Worm (Caenorhabditis elegans) whole organism, mixed stage, embryonic: ENCODE measurements around the gene tag-297.

Experiments
- M03D4.4 ChIP-seq: sonication (generic microtip); optimal IDR thresholded peaks from 2 replicates; lab custom pipeline; 2017; ENCODE audit warnings: mild to moderate bottlenecking, missing genetic modification characterization, missing compliant biosample characterization
- bed-3 ChIP-seq: fragments of 200-800 bp; sonication (Bioruptor generic); optimal IDR thresholded peaks from 3 replicates; lab custom pipeline; 2018; ENCODE audit warnings: mild to moderate bottlenecking, missing genetic modification characterization, moderate library complexity, missing compliant biosample characterization
- blmp-1 ChIP-seq: fragments of 150-350 bp; optimal IDR thresholded peaks from 2 replicates; lab custom pipeline; 2014; ENCODE audit warnings: missing biosample characterization, missing genetic modification characterization
- ceh-39 ChIP-seq: fragments of 150-350 bp; optimal IDR thresholded peaks from 2 replicates; lab custom pipeline; 2014; ENCODE audit warnings: missing biosample characterization, missing genetic modification characterization
- ceh-43 ChIP-seq: fragments of 200-800 bp; sonication (Bioruptor generic); optimal IDR thresholded peaks from 2 replicates; lab custom pipeline; 2018; ENCODE audit warnings: mild to moderate bottlenecking, missing genetic modification characterization, moderate library complexity, missing compliant biosample characterization
- ceh-83 ChIP-seq: fragments of 200-800 bp; sonication (Bioruptor generic); optimal IDR thresholded peaks from 2 replicates; lab custom pipeline; 2018; ENCODE audit warnings: mild to moderate bottlenecking, missing genetic modification characterization, missing compliant biosample characterization
- ces-1 ChIP-seq: fragments of 150-350 bp; optimal IDR thresholded peaks from 2 replicates; lab custom pipeline; 2014; ENCODE audit warnings: missing biosample characterization, missing genetic modification reagents, missing genetic modification characterization
- cnd-1 ChIP-seq: fragments of 200-800 bp; sonication (Bioruptor generic); optimal IDR thresholded peaks from 2 replicates; lab custom pipeline; 2018; ENCODE audit warnings: mild to moderate bottlenecking, missing genetic modification characterization, missing compliant biosample characterization
- drap-1 ChIP-seq: fragments of 200-800 bp; sonication (Bioruptor generic); optimal IDR thresholded peaks from 3 replicates; lab custom pipeline; 2018; ENCODE audit warnings: mild to moderate bottlenecking, missing genetic modification characterization, missing compliant biosample characterization
- elt-1 ChIP-seq: sonication (generic microtip); optimal IDR thresholded peaks from 2 replicates; lab custom pipeline; 2017; ENCODE audit warnings: missing genetic modification characterization, mild to moderate bottlenecking, missing compliant biosample characterization, antibody characterized with exemption, moderate library complexity, borderline replicate concordance; ENCODE audit not compliant: insufficient read depth
- elt-3 ChIP-seq: fragments of 150-350 bp; optimal IDR thresholded peaks from 2 replicates; lab custom pipeline; 2014; ENCODE audit warnings: missing biosample characterization, missing genetic modification characterization
- flh-1 ChIP-seq: fragments of 200-800 bp; sonication (Bioruptor generic); optimal IDR thresholded peaks from 2 replicates; lab custom pipeline; 2018; ENCODE audit warnings: mild to moderate bottlenecking, missing genetic modification characterization, moderate library complexity, missing compliant biosample characterization
- ham-2 ChIP-seq: fragments of 200-800 bp; sonication (Bioruptor generic); optimal IDR thresholded peaks from 2 replicates; lab custom pipeline; 2018; ENCODE audit warnings: mild to moderate bottlenecking, missing genetic modification characterization, missing compliant biosample characterization
- hlh-1 ChIP-seq: fragments of 150-350 bp; optimal IDR thresholded peaks from 2 replicates; lab custom pipeline; 2014; ENCODE audit warnings: missing biosample characterization, missing genetic modification reagents, missing genetic modification characterization
- lin-13 ChIP-seq: fragments of 150-350 bp; optimal IDR thresholded peaks from 2 replicates; lab custom pipeline; 2014; ENCODE audit warnings: missing biosample characterization, missing genetic modification characterization
- lin-32 ChIP-seq: fragments of 200-800 bp; sonication (Bioruptor generic); optimal IDR thresholded peaks from 2 replicates; lab custom pipeline; 2018; ENCODE audit warnings: mild to moderate bottlenecking, missing genetic modification characterization, missing compliant biosample characterization
- lsy-2 ChIP-seq: fragments of 150-350 bp; optimal IDR thresholded peaks from 2 replicates; lab custom pipeline; 2014; ENCODE audit warnings: missing biosample characterization, missing genetic modification characterization
- mab-5 ChIP-seq: fragments of 150-350 bp; optimal IDR thresholded peaks from 2 replicates; lab custom pipeline; 2014; ENCODE audit warnings: missing biosample characterization, missing genetic modification characterization
- mep-1 ChIP-seq: fragments of 150-350 bp; optimal IDR thresholded peaks from 2 replicates; lab custom pipeline; 2017; ENCODE audit warnings: missing biosample characterization, missing genetic modification reagents, missing genetic modification characterization, inconsistent platforms
- mls-2 ChIP-seq: sonication (generic microtip); optimal IDR thresholded peaks from 2 replicates; lab custom pipeline; 2016; ENCODE audit warnings: mild to moderate bottlenecking, missing genetic modification characterization, moderate library complexity, missing compliant biosample characterization
- nhr-2 ChIP-seq: fragments of 150-350 bp; optimal IDR thresholded peaks from 2 replicates; lab custom pipeline; 2014; ENCODE audit warnings: missing biosample characterization, missing genetic modification characterization
- nhr-237 ChIP-seq: fragments of 150-350 bp; optimal IDR thresholded peaks from 2 replicates; lab custom pipeline; 2014; ENCODE audit warnings: missing biosample characterization, missing genetic modification characterization
- nhr-28 ChIP-seq: fragments of 150-350 bp; optimal IDR thresholded peaks from 2 replicates; lab custom pipeline; 2014; ENCODE audit warnings: missing biosample characterization, missing genetic modification characterization
- nhr-76 ChIP-seq: sonication (generic microtip); optimal IDR thresholded peaks from 2 replicates; lab custom pipeline; 2017; ENCODE audit warnings: missing biosample characterization, missing genetic modification characterization
- sem-2 ChIP-seq: fragments of 200-800 bp; sonication (Bioruptor generic); optimal IDR thresholded peaks from 2 replicates; lab custom pipeline; 2018; ENCODE audit warnings: mild to moderate bottlenecking, missing genetic modification characterization, missing compliant biosample characterization
- snpc-4 ChIP-seq: fragments of 150-350 bp; optimal IDR thresholded peaks from 2 replicates; lab custom pipeline; 2014; ENCODE audit warnings: missing biosample characterization, missing genetic modification characterization
- tbx-8 ChIP-seq: fragments of 200-800 bp; sonication (Bioruptor generic); optimal IDR thresholded peaks from 2 replicates; lab custom pipeline; 2018; ENCODE audit warnings: mild to moderate bottlenecking, missing genetic modification characterization, moderate library complexity, missing compliant biosample characterization
- unc-120 ChIP-seq: sonication (generic microtip); optimal IDR thresholded peaks from 2 replicates; lab custom pipeline; 2017; ENCODE audit warnings: missing genetic modification characterization, missing compliant biosample characterization; ENCODE audit not compliant: poor library complexity, severe bottlenecking
- unc-39 ChIP-seq: fragments of 150-350 bp; optimal IDR thresholded peaks from 2 replicates; lab custom pipeline; 2014; ENCODE audit warnings: missing biosample characterization, missing genetic modification characterization
- unc-62 ChIP-seq: fragments of 150-350 bp; optimal IDR thresholded peaks from 2 replicates; lab custom pipeline; 2014; ENCODE audit warnings: missing biosample characterization, missing genetic modification reagents, missing genetic modification characterization
- zip-8 ChIP-seq: fragments of 150-350 bp; optimal IDR thresholded peaks from 2 replicates; lab custom pipeline; 2014; ENCODE audit warnings: missing biosample characterization, missing genetic modification characterization
- ztf-11 ChIP-seq: fragments of 150-350 bp; optimal IDR thresholded peaks from 2 replicates; lab custom pipeline; 2014; ENCODE audit warnings: missing biosample characterization, missing genetic modification characterization

tag-297 gene

DNA sequence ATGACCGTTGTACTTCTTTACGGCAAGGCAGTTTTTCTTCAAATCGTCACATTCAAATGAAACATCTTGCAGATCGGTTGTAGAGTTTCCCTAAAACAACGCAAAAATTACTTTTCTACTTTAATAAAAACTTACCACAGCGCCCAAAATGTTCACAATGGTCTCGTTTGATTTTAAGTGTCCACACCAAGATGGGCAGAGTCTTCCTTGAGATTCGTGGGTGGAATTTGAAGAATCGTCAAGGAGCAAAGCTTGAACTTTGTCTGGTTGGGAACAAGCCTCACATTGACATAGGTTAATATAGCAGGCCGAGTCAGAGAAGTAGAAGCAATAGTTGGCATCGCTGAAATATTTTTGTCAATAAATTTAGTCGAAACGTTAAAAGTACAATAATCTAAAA, 22.4 kb upstream of the tag-297 start:
- TF ChIP-seq elt-3 (tag; lab: Kevin White, UChicago) (no peak), lin-13 (tag; lab: Kevin White, UChicago) (no peak), hlh-1 (tag; lab: Kevin White, UChicago) (no peak), ztf-11 (tag; lab: Kevin White, UChicago) (no peak), lsy-2 (no peak), unc-62 (no peak), unc-39 (no peak), snpc-4 (tag; lab: Kevin White, UChicago) (no peak), tbx-8 (GFP tag; lab: Kevin White, UChicago) (no peak), mab-5 (no peak), nhr-28 (tag; lab: Kevin White, UChicago) (no peak), ham-2 (GFP tag; lab: Kevin White, UChicago) (no peak), lin-32 (no peak), cnd-1 (tag; lab: Kevin White, UChicago) (no peak), drap-1 (GFP tag; lab: Kevin White, UChicago) (no peak)

DNA sequence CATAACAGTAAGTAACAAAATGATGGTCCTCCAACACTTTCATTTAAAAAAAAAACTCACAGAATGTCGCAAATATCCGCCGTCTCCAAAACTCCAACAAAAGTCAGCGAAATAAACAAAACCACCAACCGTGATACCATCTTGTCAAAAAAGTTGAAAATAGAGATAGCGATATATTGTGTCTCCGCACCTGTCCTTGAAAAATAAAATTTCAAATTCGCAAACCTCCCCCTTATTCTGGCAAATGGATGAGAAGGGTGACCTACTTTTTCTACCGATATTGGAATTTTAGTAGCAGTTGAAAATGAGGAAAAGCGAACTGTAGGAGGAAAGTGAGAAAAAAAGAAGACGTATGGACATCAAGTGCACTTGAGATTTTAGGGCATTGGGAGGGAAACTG, 22.0 kb upstream of the tag-297 start, which contains the start of gene F19H8.2:
F19H8.2 (minus strand) TSS at position 391 of the 400 bp plus-strand sequence.
- no peak for TF ChIP-seq sem-2 (GFP tag; lab: Kevin White, UChicago)
- no peak for TF ChIP-seq mls-2 (tag; lab: Kevin White, UChicago)
- TF ChIP-seq ceh-83 (GFP tag; lab: Kevin White, UChicago) = no peak
- no peak for TF ChIP-seq zip-8
- no peak for TF ChIP-seq nhr-2
- no peak for TF ChIP-seq nhr-237 (tag; lab: Kevin White, UChicago)
- TF ChIP-seq snpc-4 (tag; lab: Kevin White, UChicago) = no peak
- TF ChIP-seq hlh-1 (tag; lab: Kevin White, UChicago) = no peak
- TF ChIP-seq mep-1 = no peak
- TF ChIP-seq unc-120 = no peak
- no peak for TF ChIP-seq ceh-43 (GFP tag; lab: Kevin White, UChicago)
- TF ChIP-seq bed-3 = no peak
- no peak for TF ChIP-seq ztf-11 (tag; lab: Kevin White, UChicago)
- no peak for TF ChIP-seq elt-3 (tag; lab: Kevin White, UChicago)
- TF ChIP-seq ces-1 (GFP tag; lab: Kevin White, UChicago) = no peak
- TF ChIP-seq nhr-76 (tag; lab: Kevin White, UChicago) = no peak

DNA sequence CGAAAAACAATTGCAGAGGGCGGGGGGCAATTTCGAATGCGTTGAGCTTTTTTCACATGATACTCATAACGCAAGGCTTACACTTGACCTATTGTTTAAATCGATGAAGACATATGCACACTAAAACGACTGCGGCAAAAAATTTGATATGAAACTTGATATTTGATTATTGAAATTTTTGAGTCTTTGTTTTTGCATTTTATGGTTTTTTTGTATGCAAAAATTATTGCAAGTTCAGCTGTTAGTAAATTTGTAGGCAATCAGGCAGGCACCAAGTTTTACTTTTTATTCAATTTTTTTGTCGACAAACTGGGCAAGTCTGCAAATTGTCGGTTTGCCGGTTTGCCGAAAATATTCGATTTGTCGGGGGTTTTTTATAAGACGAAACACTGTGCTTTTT, 21.3 kb upstream of the tag-297 start, which contains the start of gene arl-3:
arl-3 (plus strand) TSS at position 301 of the 400 bp plus-strand sequence.
- TF ChIP-seq snpc-4 (tag; lab: Kevin White, UChicago) = no peak
- TF ChIP-seq drap-1 (GFP tag; lab: Kevin White, UChicago) = no peak
- no peak for TF ChIP-seq M03D4.4
- TF ChIP-seq nhr-237 (tag; lab: Kevin White, UChicago) = no peak
- no peak for TF ChIP-seq ceh-39
- no peak for TF ChIP-seq unc-120
- TF ChIP-seq nhr-28 (tag; lab: Kevin White, UChicago) = no peak
- no peak for TF ChIP-seq nhr-76 (tag; lab: Kevin White, UChicago)
- TF ChIP-seq flh-1 (GFP tag; lab: Kevin White, UChicago) = no peak
- TF ChIP-seq unc-62 = no peak
- no peak for TF ChIP-seq ces-1 (GFP tag; lab: Kevin White, UChicago)
- TF ChIP-seq lin-13 (tag; lab: Kevin White, UChicago) = no peak
- TF ChIP-seq sem-2 (GFP tag; lab: Kevin White, UChicago) = no peak
- no peak for TF ChIP-seq elt-1 (tag; lab: Kevin White, UChicago)
- no peak for TF ChIP-seq blmp-1 (tag; lab: Kevin White, UChicago)

DNA sequence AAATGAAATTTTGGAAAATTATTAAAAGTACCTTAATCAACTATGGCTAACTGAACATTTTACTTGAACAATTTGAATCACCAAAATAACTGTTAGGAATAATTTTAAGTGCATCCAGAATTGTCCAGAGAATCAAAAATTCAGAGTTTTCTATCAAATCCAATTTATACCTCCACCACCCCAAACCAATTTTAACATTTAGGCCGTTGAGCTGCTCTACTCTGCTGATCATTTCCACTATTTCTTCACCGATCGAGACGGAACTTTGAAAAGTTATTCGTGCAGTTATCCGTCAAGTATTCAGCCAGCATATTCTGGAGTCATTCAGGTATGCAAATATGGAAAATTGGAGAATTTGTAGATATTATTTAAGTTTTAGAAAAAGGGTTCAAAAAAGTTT, 18.9 kb upstream of the tag-297 start:
- TF ChIP-seq cnd-1 (tag; lab: Kevin White, UChicago) (no peak), zip-8 (no peak), mls-2 (tag; lab: Kevin White, UChicago) (no peak), unc-120 (no peak), nhr-2 (no peak), elt-3 (tag; lab: Kevin White, UChicago) (no peak), elt-1 (tag; lab: Kevin White, UChicago) (no peak), blmp-1 (tag; lab: Kevin White, UChicago) (no peak)
